Fruit fly (Drosophila melanogaster) Kc167 (cell line): Measurements from ENCODE around the gene ClpP.

Experiments
- Myc ChIP-seq: fragments of >200 bp; optimal IDR thresholded peaks from 2 replicates; lab custom pipeline; 2017; ENCODE audit warnings: missing external identifiers
- Sin3A ChIP-seq: fragments of >200 bp; optimal IDR thresholded peaks from 2 replicates; lab custom pipeline; 2018; ENCODE audit warnings: missing external identifiers
- h ChIP-seq: fragments of >200 bp; optimal IDR thresholded peaks from 3 replicates; lab custom pipeline; 2018; ENCODE audit warnings: missing external identifiers
- insv ChIP-seq: fragments of >200 bp; optimal IDR thresholded peaks from 3 replicates; lab custom pipeline; 2018; ENCODE audit warnings: missing external identifiers
- psq ChIP-seq: fragments of >200 bp; optimal IDR thresholded peaks from 2 replicates; lab custom pipeline; 2017; ENCODE audit warnings: missing external identifiers
- ttk ChIP-seq: sonication (Bioruptor generic); optimal IDR thresholded peaks from 2 replicates; lab custom pipeline; 2017; ENCODE audit warnings: missing external identifiers

The ClpP gene

dm6 chr2L:10327790-10328189 is 28.8 kb upstream of the ClpP start, which contains the start of gene RnrL:
Gene RnrL, minus strand, starts transcription at chr2L:10327943.
- TF ChIP-seq insv (lab: Kevin White, UChicago) (no peak), ttk (no peak), h (lab: Kevin White, UChicago) (no peak), Sin3A (lab: Kevin White, UChicago) (no peak), psq (lab: Kevin White, UChicago) (no peak), Myc (lab: Kevin White, UChicago) (no peak)

dm6 chr2L:10331066-10331847 is 25.3 kb upstream of the ClpP start, which contains the start of the genes Schip1 and Cox10:
Gene Schip1, minus strand, starts transcription at chr2L:10331116.
Gene Cox10, plus strand, starts transcription at chr2L:10331471.
- TF ChIP-seq h (lab: Kevin White, UChicago): no peak
- TF ChIP-seq insv (lab: Kevin White, UChicago): no peak
- TF ChIP-seq ttk: no peak
- TF ChIP-seq Sin3A (lab: Kevin White, UChicago): no peak
- no peak for TF ChIP-seq psq (lab: Kevin White, UChicago)
- TF ChIP-seq Myc (lab: Kevin White, UChicago): no peak

- TF ChIP-seq psq (lab: Kevin White, UChicago) (no peak), insv (lab: Kevin White, UChicago) (no peak)
Measured at dm6 chr2L:10333091-10333991, 23.3 kb upstream of the ClpP start, which contains the start of gene GATAd. Gene GATAd, plus strand, starts transcription at chr2L:10333734.

- TF ChIP-seq h (lab: Kevin White, UChicago) (no peak), psq (lab: Kevin White, UChicago) (no peak), Sin3A (lab: Kevin White, UChicago) (no peak), Myc (lab: Kevin White, UChicago) (no peak), ttk (no peak), insv (lab: Kevin White, UChicago) (no peak)
Measured at dm6 chr2L:10334213-10334612, 22.4 kb upstream of the ClpP start.

dm6 chr2L:10334854-10335277 is 21.7 kb upstream of the ClpP start:
- TF ChIP-seq Sin3A (lab: Kevin White, UChicago) (no peak), Myc (lab: Kevin White, UChicago) (no peak), h (lab: Kevin White, UChicago) (no peak), ttk (no peak), insv (lab: Kevin White, UChicago) (no peak), psq (lab: Kevin White, UChicago) (no peak)

dm6 chr2L:10339212-10339721 is 17.3 kb upstream of the ClpP start, which contains the start of gene SamDC:
Gene SamDC, plus strand, starts transcription at chr2L:10339457.
- TF ChIP-seq psq (lab: Kevin White, UChicago) (no peak), Sin3A (lab: Kevin White, UChicago) (no peak), Myc (lab: Kevin White, UChicago) (no peak)

dm6 chr2L:10339841-10340240 is 16.8 kb upstream of the ClpP start:
- TF ChIP-seq insv (lab: Kevin White, UChicago) (no peak), h (lab: Kevin White, UChicago) (no peak), Sin3A (lab: Kevin White, UChicago) (no peak)

dm6 chr2L:10341405-10341804 is 15.2 kb upstream of the ClpP start, which contains the start of gene CG31715:
Gene CG31715, plus strand, starts transcription at chr2L:10341616.
- TF ChIP-seq ttk (no peak), psq (lab: Kevin White, UChicago) (no peak), Sin3A (lab: Kevin White, UChicago) (no peak), insv (lab: Kevin White, UChicago) (no peak), Myc (lab: Kevin White, UChicago) (no peak), h (lab: Kevin White, UChicago) (no peak)

- TF ChIP-seq Myc (lab: Kevin White, UChicago) (no peak), psq (lab: Kevin White, UChicago) (no peak), h (lab: Kevin White, UChicago) (no peak)
Measured at dm6 chr2L:10342471-10342870, 14.1 kb upstream of the ClpP start, which contains the start of gene Sps2. Gene Sps2, plus strand, starts transcription at chr2L:10342594.

- TF ChIP-seq Sin3A (lab: Kevin White, UChicago) (no peak), psq (lab: Kevin White, UChicago) (no peak), Myc (lab: Kevin White, UChicago) (no peak), insv (lab: Kevin White, UChicago) (no peak), h (lab: Kevin White, UChicago) (no peak), ttk (no peak)
Measured at dm6 chr2L:10344029-10344606, 12.5 kb upstream of the ClpP start, which contains the start of gene Frmd5. Gene Frmd5, plus strand, starts transcription at chr2L:10344442.

- TF ChIP-seq insv (lab: Kevin White, UChicago) (no peak), ttk (no peak), Sin3A (lab: Kevin White, UChicago) (no peak), Myc (lab: Kevin White, UChicago) (no peak), psq (lab: Kevin White, UChicago) (no peak), h (lab: Kevin White, UChicago) (no peak)
Measured at dm6 chr2L:10351130-10351529, 5.5 kb upstream of the ClpP start.
